Worm (Caenorhabditis elegans) whole organism, L4 larva: Measurements from ENCODE around the gene F13A2.1.

Experiments used
- F49E8.2 ChIP-seq: sonication (generic microtip); optimal IDR thresholded peaks from 2 replicates; lab custom pipeline; 2016; ENCODE audit warnings: missing compliant biosample characterization, mild to moderate bottlenecking, missing genetic modification characterization, borderline replicate concordance
- R02D3.7 ChIP-seq: fragments of 150-350 bp; sonication (generic microtip); optimal IDR thresholded peaks from 3 replicates; lab custom pipeline; 2014; ENCODE audit warnings: missing biosample characterization, missing genetic modification characterization
- T20F7.1 ChIP-seq: fragments of 200-800 bp; sonication (Bioruptor generic); optimal IDR thresholded peaks from 2 replicates; lab custom pipeline; 2018; ENCODE audit warnings: mild to moderate bottlenecking, missing genetic modification characterization, missing compliant biosample characterization
- Y48G9A.11 ChIP-seq: fragments of 200-800 bp; sonication (Bioruptor generic); IDR thresholded peaks from 2 replicates; pipeline ENCODE4 v1.3.6; 2022; ENCODE audit warnings: missing genetic modification reagents, missing genetic modification characterization, missing compliant biosample characterization
- Y5F2A.4 ChIP-seq: fragments of 200-800 bp; sonication (Bioruptor generic); optimal IDR thresholded peaks from 2 replicates; lab custom pipeline; 2018; ENCODE audit warnings: mild to moderate bottlenecking, missing genetic modification characterization, missing compliant biosample characterization
- aha-1 ChIP-seq: fragments of 150-350 bp; peaks from one replicate; lab custom pipeline; 2014; ENCODE audit warnings: missing biosample characterization, missing genetic modification characterization
- aly-2 ChIP-seq: sonication (generic microtip); optimal IDR thresholded peaks from 2 replicates; lab custom pipeline; 2018; ENCODE audit warnings: missing biosample characterization, missing genetic modification characterization
- ama-1 ChIP-seq: fragments of 150-350 bp; optimal IDR thresholded peaks from 2 replicates; lab custom pipeline; 2014; ENCODE audit warnings: inconsistent platforms, mixed read lengths
- ceh-28 ChIP-seq: fragments of 150-350 bp; optimal IDR thresholded peaks from 2 replicates; lab custom pipeline; 2014; ENCODE audit warnings: missing biosample characterization, missing genetic modification reagents, missing genetic modification characterization
- daf-12 ChIP-seq: fragments of 150-350 bp; optimal IDR thresholded peaks from 2 replicates; lab custom pipeline; 2014; ENCODE audit warnings: missing biosample characterization, missing genetic modification reagents, missing genetic modification characterization
- daf-16 ChIP-seq, 3 experiments: sonication (generic microtip); optimal IDR thresholded peaks; 2 replicates each; lab custom pipeline; 2016 to 2017; ENCODE audit warnings: missing genetic modification characterization in 3 of 3, missing genetic modification reagents in 3 of 3, mild to moderate bottlenecking in 2 of 3, missing compliant biosample characterization in 2 of 3, missing biosample characterization in 1 of 3, moderate library complexity in 1 of 3
- dmd-6 ChIP-seq: fragments of 200-800 bp; sonication (Bioruptor generic); IDR thresholded peaks from 2 replicates; pipeline ENCODE4 v1.3.6; 2022; ENCODE audit warnings: missing genetic modification reagents, missing genetic modification characterization, missing compliant biosample characterization
- dmd-9 ChIP-seq: fragments of 200-800 bp; sonication (Bioruptor generic); IDR thresholded peaks from 2 replicates; pipeline ENCODE4 v1.3.6; 2022; ENCODE audit warnings: missing genetic modification reagents, missing genetic modification characterization, missing compliant biosample characterization
- dpl-1 ChIP-seq: fragments of 150-350 bp; optimal IDR thresholded peaks from 2 replicates; lab custom pipeline; 2014; ENCODE audit warnings: missing biosample characterization, missing genetic modification reagents, missing genetic modification characterization
- egl-27 ChIP-seq: sonication (generic microtip); optimal IDR thresholded peaks from 3 replicates; lab custom pipeline; 2017; ENCODE audit warnings: missing biosample characterization, missing genetic modification reagents, missing genetic modification characterization
- egl-43 ChIP-seq: fragments of 200-800 bp; sonication (Bioruptor generic); IDR thresholded peaks from 2 replicates; pipeline ENCODE4 v1.3.6; 2022; ENCODE audit warnings: missing genetic modification reagents, missing genetic modification characterization, missing compliant biosample characterization
- fos-1 ChIP-seq: fragments of 150-350 bp; optimal IDR thresholded peaks from 2 replicates; lab custom pipeline; 2014; ENCODE audit warnings: missing biosample characterization, missing genetic modification characterization
- hif-1 ChIP-seq, 2 experiments: sonication (generic microtip); optimal IDR thresholded peaks; 2 replicates each; lab custom pipeline; 2016 to 2017; ENCODE audit warnings: missing compliant biosample characterization in 2 of 2, missing genetic modification characterization in 2 of 2, missing genetic modification reagents in 2 of 2, missing genotype in 2 of 2, mild to moderate bottlenecking in 1 of 2
- hlh-11 ChIP-seq: fragments of 200-800 bp; sonication (Bioruptor generic); optimal IDR thresholded peaks from 2 replicates; lab custom pipeline; 2018; ENCODE audit warnings: mild to moderate bottlenecking, missing genetic modification characterization, missing compliant biosample characterization
- hlh-30 ChIP-seq: sonication (generic microtip); optimal IDR thresholded peaks from 2 replicates; lab custom pipeline; 2017; ENCODE audit warnings: antibody characterized with exemption, mild to moderate bottlenecking, missing genetic modification characterization, missing compliant biosample characterization; ENCODE audit not compliant: insufficient read depth
- hmg-1.1 ChIP-seq: fragments of 200-800 bp; sonication (Bioruptor generic); IDR thresholded peaks from 2 replicates; pipeline ENCODE4 v1.3.6; 2022; ENCODE audit warnings: missing genetic modification reagents, missing genetic modification characterization, missing compliant biosample characterization
- lin-1 ChIP-seq: fragments of 200-800 bp; sonication (Bioruptor generic); IDR thresholded peaks from 2 replicates; pipeline ENCODE4 v1.3.6; 2022; ENCODE audit warnings: missing genetic modification reagents, missing genetic modification characterization, missing compliant biosample characterization
- lin-13 ChIP-seq: fragments of 150-350 bp; optimal IDR thresholded peaks from 2 replicates; lab custom pipeline; 2014; ENCODE audit warnings: missing biosample characterization, missing genetic modification reagents, missing genetic modification characterization
- lin-29 ChIP-seq: fragments of 200-800 bp; sonication (Bioruptor generic); IDR thresholded peaks from 2 replicates; pipeline ENCODE4 v1.3.6; 2022; ENCODE audit warnings: missing genetic modification reagents, missing genetic modification characterization, missing compliant biosample characterization
- lin-38 ChIP-seq: fragments of 200-800 bp; sonication (Bioruptor generic); IDR thresholded peaks from 2 replicates; pipeline ENCODE4 v1.3.6; 2022; ENCODE audit warnings: missing genetic modification reagents, missing genetic modification characterization, missing compliant biosample characterization
- lin-39 ChIP-seq: fragments of 150-350 bp; optimal IDR thresholded peaks from 2 replicates; lab custom pipeline; 2014; ENCODE audit warnings: missing biosample characterization, missing genetic modification reagents, missing genetic modification characterization
- lsy-2 ChIP-seq, 2 experiments: fragments of 150-350 bp in 1 of 2; sonication (generic microtip) in 1 of 2; optimal IDR thresholded peaks; 2 replicates each; lab custom pipeline; 2014 to 2017; ENCODE audit warnings: missing biosample characterization in 2 of 2, missing genetic modification characterization in 2 of 2
- madf-9 ChIP-seq: fragments of 200-800 bp; sonication (Bioruptor generic); conservative IDR thresholded peaks from 2 replicates; pipeline ENCODE4 v1.3.6; 2022; ENCODE audit warnings: missing genetic modification reagents, missing genetic modification characterization, missing compliant biosample characterization
- mdl-1 ChIP-seq, 2 experiments: fragments of 150-350 bp in 1 of 2; sonication (generic microtip) in 1 of 2; optimal IDR thresholded peaks; 2 replicates each; lab custom pipeline; 2014 to 2017; ENCODE audit warnings: missing biosample characterization in 2 of 2, missing genetic modification characterization in 2 of 2
- mdt-29 ChIP-seq: fragments of 200-800 bp; sonication (Bioruptor generic); IDR thresholded peaks from 2 replicates; pipeline ENCODE4 v1.3.6; 2022; ENCODE audit warnings: missing genetic modification reagents, missing genetic modification characterization, missing compliant biosample characterization
- mep-1 ChIP-seq: fragments of 150-350 bp; sonication (generic microtip); optimal IDR thresholded peaks from 3 replicates; lab custom pipeline; 2014; ENCODE audit warnings: missing biosample characterization, missing genetic modification characterization
- mes-2 ChIP-seq: sonication (generic microtip); optimal IDR thresholded peaks from 2 replicates; lab custom pipeline; 2016; ENCODE audit warnings: missing genotype, mild to moderate bottlenecking, missing genetic modification characterization, missing compliant biosample characterization; ENCODE audit not compliant: poor library complexity, severe bottlenecking
- nhr-10 ChIP-seq: fragments of 150-350 bp; optimal IDR thresholded peaks from 2 replicates; lab custom pipeline; 2014; ENCODE audit warnings: missing biosample characterization, missing genetic modification characterization
- nhr-11 ChIP-seq: fragments of 150-350 bp; optimal IDR thresholded peaks from 2 replicates; lab custom pipeline; 2014; ENCODE audit warnings: missing biosample characterization, missing genetic modification characterization
- nhr-237 ChIP-seq: sonication (generic microtip); optimal IDR thresholded peaks from 2 replicates; lab custom pipeline; 2017; ENCODE audit warnings: missing biosample characterization, missing genetic modification characterization
- nhr-28 ChIP-seq: fragments of 150-350 bp; optimal IDR thresholded peaks from 2 replicates; lab custom pipeline; 2014; ENCODE audit warnings: missing biosample characterization, missing genetic modification characterization
- nhr-48 ChIP-seq: sonication (generic microtip); optimal IDR thresholded peaks from 2 replicates; lab custom pipeline; 2016; ENCODE audit warnings: mild to moderate bottlenecking, missing genetic modification characterization, missing compliant biosample characterization
- nhr-6 ChIP-seq: fragments of 150-350 bp; optimal IDR thresholded peaks from 2 replicates; lab custom pipeline; 2014; ENCODE audit warnings: missing biosample characterization, missing genetic modification characterization
- pqm-1 ChIP-seq: sonication (generic microtip); optimal IDR thresholded peaks from 2 replicates; lab custom pipeline; 2017; ENCODE audit warnings: missing biosample characterization, missing genetic modification characterization
- rbr-2 ChIP-seq: sonication (generic microtip); optimal IDR thresholded peaks from 2 replicates; lab custom pipeline; 2016; ENCODE audit warnings: missing genotype, missing genetic modification characterization, missing compliant biosample characterization
- set-16 ChIP-seq: fragments of 200-800 bp; sonication (Bioruptor generic); IDR thresholded peaks from 2 replicates; pipeline ENCODE4 v1.3.6; 2022; ENCODE audit warnings: missing genetic modification reagents, missing genetic modification characterization, missing compliant biosample characterization
- tag-97 ChIP-seq: fragments of 200-800 bp; sonication (Bioruptor generic); IDR thresholded peaks from 2 replicates; pipeline ENCODE4 v1.3.6; 2022; ENCODE audit warnings: missing genetic modification characterization, missing compliant biosample characterization
- unc-130 ChIP-seq: sonication (generic microtip); optimal IDR thresholded peaks from 2 replicates; lab custom pipeline; 2016; ENCODE audit warnings: missing genetic modification reagents, missing genetic modification characterization, missing compliant biosample characterization
- zag-1 ChIP-seq: fragments of 150-350 bp; optimal IDR thresholded peaks from 2 replicates; lab custom pipeline; 2014; ENCODE audit warnings: missing biosample characterization, missing genetic modification characterization
- zip-2 ChIP-seq: fragments of 150-350 bp; optimal IDR thresholded peaks from 2 replicates; lab custom pipeline; 2014; ENCODE audit warnings: missing biosample characterization, missing genetic modification characterization

Gene F13A2.1

ce11 chrV:4356047-4356612 lies 26.1 kb downstream of the F13A2.1 start:
- no peak for TF ChIP-seq egl-43
- no peak for TF ChIP-seq mdt-29 (GFP tag; lab: Robert Waterston, UW)
- no peak for TF ChIP-seq egl-27 (tag; lab: Kevin White, UChicago)
- no peak for TF ChIP-seq lin-38
- TF ChIP-seq dmd-9 (GFP tag; lab: Robert Waterston, UW): no peak
- no peak for TF ChIP-seq Y48G9A.11 (GFP tag; lab: Robert Waterston, UW)
- TF ChIP-seq lin-39 (tag; lab: Kevin White, UChicago): no peak

- TF ChIP-seq nhr-11 (peak; percentile 14), lin-38 (peak; percentile 68), hlh-11 (peak; percentile 42), hmg-1.1 (GFP tag; lab: Robert Waterston, UW) (peak; percentile 39; the same call in 1 of the 2 replicates), dmd-6 (GFP tag; lab: Robert Waterston, UW) (peak; percentile 25), pqm-1 (no peak), lin-1 (GFP tag; lab: Robert Waterston, UW) (no peak), lin-13 (GFP tag; lab: Kevin White, UChicago) (peak; percentile 33), ama-1 (lab: Kevin White, UChicago) (peak; percentile 31), nhr-6 (tag; lab: Kevin White, UChicago) (peak; percentile 70), lsy-2 (tag; optimal IDR thresholded peaks at IDR 0.05; lab: Kevin White, UChicago) (peak in 1 of 2 experiments; percentile 78), aha-1 (tag; lab: Kevin White, UChicago) (peak; percentile 68), zip-2 (tag; lab: Kevin White, UChicago) (peak; percentile 8), T20F7.1 (GFP tag; lab: Kevin White, UChicago) (no peak), mdl-1 (tag; optimal IDR thresholded peaks at IDR 0.05; lab: Kevin White, UChicago) (no peak), tag-97 (GFP tag; lab: Robert Waterston, UW) (no peak), dpl-1 (GFP tag; lab: Kevin White, UChicago) (peak; percentile 93), ceh-28 (tag; lab: Kevin White, UChicago) (no peak), mes-2 (tag; lab: Kevin White, UChicago) (peak; percentile 79), mep-1 (tag; lab: Kevin White, UChicago) (peak; percentile 71), nhr-28 (tag; lab: Kevin White, UChicago) (peak; percentile 23), daf-12 (tag; lab: Kevin White, UChicago) (no peak), unc-130 (GFP tag; lab: Kevin White, UChicago) (peak; percentile 22), hif-1 (tag; optimal IDR thresholded peaks at IDR 0.05; lab: Kevin White, UChicago) (peak in 1 of 2 experiments; percentile 30), F49E8.2 (tag; lab: Kevin White, UChicago) (no peak)
Observed at ce11 chrV:4346799-4347198, 35.4 kb downstream of the F13A2.1 start, which contains the start of gene mcm-7. Gene mcm-7, plus strand, starts transcription at chrV:4347166.

ce11 chrV:4346325-4346724 lies 35.9 kb downstream of the F13A2.1 start, which contains the start of gene hpo-18:
Gene hpo-18, minus strand, starts transcription at chrV:4346425.
- TF ChIP-seq aha-1 (tag; lab: Kevin White, UChicago) (peak; percentile 67), R02D3.7 (no peak)

ce11 chrV:4345714-4346113 lies 36.5 kb downstream of the F13A2.1 start, which contains the start of gene figl-1:
Gene figl-1, minus strand, starts transcription at chrV:4345999.
- TF ChIP-seq aly-2 (tag; lab: Kevin White, UChicago): no peak
- no peak for TF ChIP-seq dmd-9 (GFP tag; lab: Robert Waterston, UW)
- no peak for TF ChIP-seq daf-16 (GFP tag; optimal IDR thresholded peaks at IDR 0.05; lab: Kevin White, UChicago)
- TF ChIP-seq daf-16 (tag; optimal IDR thresholded peaks at IDR 0.05; lab: Kevin White, UChicago): no peak
- TF ChIP-seq egl-43: 0 out of 2 replicates have a peak, but pooled peaks have one; percentile 37
- TF ChIP-seq Y5F2A.4: no peak
- no peak for TF ChIP-seq tag-97 (GFP tag; lab: Robert Waterston, UW)
- TF ChIP-seq mdt-29 (GFP tag; lab: Robert Waterston, UW): no peak
- TF ChIP-seq nhr-48: no peak
- TF ChIP-seq hlh-30 (tag; lab: Kevin White, UChicago): no peak
- no peak for TF ChIP-seq lin-29 (GFP tag; lab: Robert Waterston, UW)
- no peak for TF ChIP-seq zag-1 (tag; lab: Kevin White, UChicago)
- no peak for TF ChIP-seq madf-9 (GFP tag; lab: Robert Waterston, UW)
- no peak for TF ChIP-seq mes-2 (tag; lab: Kevin White, UChicago)
- TF ChIP-seq hlh-11: no peak
- no peak for TF ChIP-seq nhr-237 (tag; lab: Kevin White, UChicago)
- no peak for TF ChIP-seq rbr-2 (tag; lab: Kevin White, UChicago)
- no peak for TF ChIP-seq set-16 (GFP tag; lab: Robert Waterston, UW)
- TF ChIP-seq nhr-10 (tag; lab: Kevin White, UChicago): no peak
- TF ChIP-seq fos-1 (tag; lab: Kevin White, UChicago): no peak
